Fruit fly (Drosophila melanogaster) whole organism, adult: ENCODE measurements around the gene CG1317.

Source experiments
- Clk ChIP-seq: fragments of 200-800 bp; sonication (Bioruptor generic); optimal IDR thresholded peaks from 2 replicates; lab custom pipeline; 2017; ENCODE audit warnings: missing biosample characterization, missing genetic modification characterization
- cic ChIP-seq: fragments of 200-800 bp; sonication (Bioruptor generic); optimal IDR thresholded peaks from 2 replicates; lab custom pipeline; 2017; ENCODE audit warnings: missing biosample characterization, mild to moderate bottlenecking, missing genetic modification characterization, moderate library complexity

CG1317 gene

dm6 chr3L:2325276-2325675 is 46.5 kb downstream of the CG1317 start:
- TF ChIP-seq Clk, result no peak

DNA sequence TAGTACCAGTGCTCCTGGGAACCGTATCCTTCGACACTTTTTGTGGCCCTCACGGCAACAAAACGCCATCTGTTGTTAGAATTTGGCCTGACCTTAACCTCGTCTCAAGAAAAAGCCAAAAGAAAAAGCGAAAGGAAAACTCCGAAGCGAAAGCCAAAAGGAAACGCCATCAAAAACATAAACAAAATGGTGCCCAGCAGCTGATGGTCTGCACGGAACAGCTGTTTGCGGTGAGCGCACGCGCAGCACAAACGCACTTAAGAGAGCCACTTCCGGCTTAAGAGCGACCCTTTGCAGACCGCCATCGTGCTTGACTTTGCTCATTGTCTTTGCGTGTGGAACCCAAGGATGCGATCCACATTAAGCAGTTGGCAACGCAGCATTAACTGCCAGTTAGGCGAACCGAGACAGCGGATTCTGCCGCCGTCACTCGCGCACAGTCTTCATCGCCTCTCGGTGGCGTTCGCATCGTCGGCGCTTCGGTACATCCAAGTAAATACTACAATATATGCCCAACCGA is 49.4 kb downstream of the CG1317 start, which contains the start of gene MsR1:
Gene MsR1, plus strand, starts transcription at position 437 of the 520 bp plus-strand sequence.
- TF ChIP-seq Clk, result no peak
- no peak for TF ChIP-seq cic (GFP tag; lab: Kevin White, UChicago)
